Worm (Caenorhabditis elegans) whole organism, mixed stage, embryonic: ENCODE measurements around the gene seip-1.
"Not testable (repeated sequence)": the region's sequence is repeated elsewhere in the genome, so short reads cannot be mapped to it uniquely, and the experiment has no call there.

Experiments
- M03D4.4 ChIP-seq: sonication (generic microtip); optimal IDR thresholded peaks from 2 replicates; lab custom pipeline; 2017; ENCODE audit warnings: mild to moderate bottlenecking, missing genetic modification characterization, missing compliant biosample characterization
- bed-3 ChIP-seq: fragments of 200-800 bp; sonication (Bioruptor generic); optimal IDR thresholded peaks from 3 replicates; lab custom pipeline; 2018; ENCODE audit warnings: mild to moderate bottlenecking, missing genetic modification characterization, moderate library complexity, missing compliant biosample characterization
- blmp-1 ChIP-seq: fragments of 150-350 bp; optimal IDR thresholded peaks from 2 replicates; lab custom pipeline; 2014; ENCODE audit warnings: missing biosample characterization, missing genetic modification characterization
- ceh-39 ChIP-seq: fragments of 150-350 bp; optimal IDR thresholded peaks from 2 replicates; lab custom pipeline; 2014; ENCODE audit warnings: missing biosample characterization, missing genetic modification characterization
- ceh-83 ChIP-seq: fragments of 200-800 bp; sonication (Bioruptor generic); optimal IDR thresholded peaks from 2 replicates; lab custom pipeline; 2018; ENCODE audit warnings: mild to moderate bottlenecking, missing genetic modification characterization, missing compliant biosample characterization
- ces-1 ChIP-seq: fragments of 150-350 bp; optimal IDR thresholded peaks from 2 replicates; lab custom pipeline; 2014; ENCODE audit warnings: missing biosample characterization, missing genetic modification reagents, missing genetic modification characterization
- cnd-1 ChIP-seq: fragments of 200-800 bp; sonication (Bioruptor generic); optimal IDR thresholded peaks from 2 replicates; lab custom pipeline; 2018; ENCODE audit warnings: mild to moderate bottlenecking, missing genetic modification characterization, missing compliant biosample characterization
- elt-1 ChIP-seq: sonication (generic microtip); optimal IDR thresholded peaks from 2 replicates; lab custom pipeline; 2017; ENCODE audit warnings: missing genetic modification characterization, mild to moderate bottlenecking, missing compliant biosample characterization, antibody characterized with exemption, moderate library complexity, borderline replicate concordance; ENCODE audit not compliant: insufficient read depth
- flh-1 ChIP-seq: fragments of 200-800 bp; sonication (Bioruptor generic); optimal IDR thresholded peaks from 2 replicates; lab custom pipeline; 2018; ENCODE audit warnings: mild to moderate bottlenecking, missing genetic modification characterization, moderate library complexity, missing compliant biosample characterization
- ham-2 ChIP-seq: fragments of 200-800 bp; sonication (Bioruptor generic); optimal IDR thresholded peaks from 2 replicates; lab custom pipeline; 2018; ENCODE audit warnings: mild to moderate bottlenecking, missing genetic modification characterization, missing compliant biosample characterization
- hlh-1 ChIP-seq: fragments of 150-350 bp; optimal IDR thresholded peaks from 2 replicates; lab custom pipeline; 2014; ENCODE audit warnings: missing biosample characterization, missing genetic modification reagents, missing genetic modification characterization
- lin-13 ChIP-seq: fragments of 150-350 bp; optimal IDR thresholded peaks from 2 replicates; lab custom pipeline; 2014; ENCODE audit warnings: missing biosample characterization, missing genetic modification characterization
- lin-32 ChIP-seq: fragments of 200-800 bp; sonication (Bioruptor generic); optimal IDR thresholded peaks from 2 replicates; lab custom pipeline; 2018; ENCODE audit warnings: mild to moderate bottlenecking, missing genetic modification characterization, missing compliant biosample characterization
- lsy-2 ChIP-seq: fragments of 150-350 bp; optimal IDR thresholded peaks from 2 replicates; lab custom pipeline; 2014; ENCODE audit warnings: missing biosample characterization, missing genetic modification characterization
- mab-5 ChIP-seq: fragments of 150-350 bp; optimal IDR thresholded peaks from 2 replicates; lab custom pipeline; 2014; ENCODE audit warnings: missing biosample characterization, missing genetic modification characterization
- mep-1 ChIP-seq: fragments of 150-350 bp; optimal IDR thresholded peaks from 2 replicates; lab custom pipeline; 2017; ENCODE audit warnings: missing biosample characterization, missing genetic modification reagents, missing genetic modification characterization, inconsistent platforms
- mls-2 ChIP-seq: sonication (generic microtip); optimal IDR thresholded peaks from 2 replicates; lab custom pipeline; 2016; ENCODE audit warnings: mild to moderate bottlenecking, missing genetic modification characterization, moderate library complexity, missing compliant biosample characterization
- nhr-12 ChIP-seq: fragments of 150-350 bp; optimal IDR thresholded peaks from 2 replicates; lab custom pipeline; 2014; ENCODE audit warnings: missing biosample characterization, missing genetic modification characterization
- nhr-2 ChIP-seq: fragments of 150-350 bp; optimal IDR thresholded peaks from 2 replicates; lab custom pipeline; 2014; ENCODE audit warnings: missing biosample characterization, missing genetic modification characterization
- nhr-28 ChIP-seq: fragments of 150-350 bp; optimal IDR thresholded peaks from 2 replicates; lab custom pipeline; 2014; ENCODE audit warnings: missing biosample characterization, missing genetic modification characterization
- nhr-76 ChIP-seq: sonication (generic microtip); optimal IDR thresholded peaks from 2 replicates; lab custom pipeline; 2017; ENCODE audit warnings: missing biosample characterization, missing genetic modification characterization
- pha-4 ChIP-seq: fragments of 150-350 bp; optimal IDR thresholded peaks from 2 replicates; lab custom pipeline; 2018; ENCODE audit warnings: missing biosample characterization, missing genetic modification reagents, missing genetic modification characterization
- sem-2 ChIP-seq: fragments of 200-800 bp; sonication (Bioruptor generic); optimal IDR thresholded peaks from 2 replicates; lab custom pipeline; 2018; ENCODE audit warnings: mild to moderate bottlenecking, missing genetic modification characterization, missing compliant biosample characterization
- snpc-4 ChIP-seq: fragments of 150-350 bp; optimal IDR thresholded peaks from 2 replicates; lab custom pipeline; 2014; ENCODE audit warnings: missing biosample characterization, missing genetic modification characterization
- sptf-1 ChIP-seq: sonication (generic microtip); optimal IDR thresholded peaks from 2 replicates; lab custom pipeline; 2017; ENCODE audit warnings: mild to moderate bottlenecking, missing genetic modification characterization, moderate library complexity, missing compliant biosample characterization
- tbx-8 ChIP-seq: fragments of 200-800 bp; sonication (Bioruptor generic); optimal IDR thresholded peaks from 2 replicates; lab custom pipeline; 2018; ENCODE audit warnings: mild to moderate bottlenecking, missing genetic modification characterization, moderate library complexity, missing compliant biosample characterization
- unc-120 ChIP-seq: sonication (generic microtip); optimal IDR thresholded peaks from 2 replicates; lab custom pipeline; 2017; ENCODE audit warnings: missing genetic modification characterization, missing compliant biosample characterization; ENCODE audit not compliant: poor library complexity, severe bottlenecking
- unc-62 ChIP-seq: fragments of 150-350 bp; optimal IDR thresholded peaks from 2 replicates; lab custom pipeline; 2014; ENCODE audit warnings: missing biosample characterization, missing genetic modification reagents, missing genetic modification characterization
- zip-8 ChIP-seq: fragments of 150-350 bp; optimal IDR thresholded peaks from 2 replicates; lab custom pipeline; 2014; ENCODE audit warnings: missing biosample characterization, missing genetic modification characterization

Gene seip-1

ce11 chrV:6099634-6100033 is 46.6 kb upstream of the seip-1 start:
- TF ChIP-seq ces-1 (GFP tag; lab: Kevin White, UChicago) (no peak), unc-120 (tag; lab: Kevin White, UChicago) (no peak), zip-8 (tag; lab: Kevin White, UChicago) (no peak), sptf-1 (tag; lab: Kevin White, UChicago) (no peak), hlh-1 (tag; lab: Kevin White, UChicago) (no peak), lin-13 (tag; lab: Kevin White, UChicago) (no peak), elt-1 (no peak), M03D4.4 (no peak), mep-1 (tag; lab: Kevin White, UChicago) (no peak), flh-1 (no peak), lin-32 (GFP tag; lab: Kevin White, UChicago) (no peak), nhr-76 (tag; lab: Kevin White, UChicago) (no peak), ham-2 (no peak), blmp-1 (tag; lab: Kevin White, UChicago) (no peak), ceh-39 (no peak), mls-2 (tag; lab: Kevin White, UChicago) (no peak), nhr-2 (tag; lab: Kevin White, UChicago) (no peak), pha-4 (tag; lab: Kevin White, UChicago) (no peak), mab-5 (tag; lab: Kevin White, UChicago) (no peak)

- TF ChIP-seq mls-2 (tag; lab: Kevin White, UChicago) = peak; percentile 18
- TF ChIP-seq nhr-12 = no peak
- no peak for TF ChIP-seq bed-3
- peak; percentile 48 for TF ChIP-seq ces-1 (GFP tag; lab: Kevin White, UChicago)
- TF ChIP-seq zip-8 (tag; lab: Kevin White, UChicago) = no peak
Measured at ce11 chrV:6098755-6099155, 45.7 kb upstream of the seip-1 start.

ce11 chrV:6096559-6097155 is 43.6 kb upstream of the seip-1 start, which contains the start of gene smut-1:
smut-1 (plus strand) TSS chrV:6097105.
- TF ChIP-seq lin-32 (GFP tag; lab: Kevin White, UChicago) (no peak), unc-62 (GFP tag; lab: Kevin White, UChicago) (no peak), tbx-8 (GFP tag; lab: Kevin White, UChicago) (no peak), ceh-39 (no peak), nhr-76 (tag; lab: Kevin White, UChicago) (no peak), mls-2 (tag; lab: Kevin White, UChicago) (no peak), snpc-4 (tag; lab: Kevin White, UChicago) (no peak), ceh-83 (GFP tag; lab: Kevin White, UChicago) (no peak), ham-2 (no peak)

- TF ChIP-seq nhr-2 (tag; lab: Kevin White, UChicago) (no peak), elt-1 (no peak)
Measured at ce11 chrV:6095829-6096228, 42.8 kb upstream of the seip-1 start, which contains the start of gene Y38A10A.7. Y38A10A.7 (plus strand) TSS chrV:6096197.

ce11 chrV:6069968-6070367 is 16.9 kb upstream of the seip-1 start, which contains the start of gene fbxa-214:
fbxa-214 (minus strand) TSS chrV:6070068.
- not testable (repeated sequence) for TF ChIP-seq sem-2 (GFP tag; lab: Kevin White, UChicago); ham-2; lsy-2 (tag; lab: Kevin White, UChicago)

- TF ChIP-seq tbx-8 (GFP tag; lab: Kevin White, UChicago) = no peak
- no peak for TF ChIP-seq cnd-1
- TF ChIP-seq ceh-39 = no peak
- no peak for TF ChIP-seq mab-5 (tag; lab: Kevin White, UChicago)
- TF ChIP-seq blmp-1 (tag; lab: Kevin White, UChicago) = no peak
- TF ChIP-seq unc-120 (tag; lab: Kevin White, UChicago) = no peak
- TF ChIP-seq nhr-28 (tag; lab: Kevin White, UChicago) = no peak
- TF ChIP-seq M03D4.4 = no peak
- TF ChIP-seq nhr-2 (tag; lab: Kevin White, UChicago) = no peak
- TF ChIP-seq mls-2 (tag; lab: Kevin White, UChicago) = no peak
- TF ChIP-seq, all 35 proteins: peak for 0
Measured at ce11 chrV:6067112-6067511, 14.1 kb upstream of the seip-1 start, which contains the start of gene srh-10. srh-10 (minus strand) TSS chrV:6067140.
